Fruit fly (Drosophila melanogaster) whole organism, embryonic: ENCODE measurements around the gene CG13920.

Experiments
- CG10209 ChIP-seq: fragments of 200-800 bp; sonication (Bioruptor generic); optimal IDR thresholded peaks from 3 replicates; lab custom pipeline; 2017; ENCODE audit warnings: missing biosample characterization, mild to moderate bottlenecking, missing genetic modification characterization, missing genetic modification reagents
- CG10462 ChIP-seq: fragments of 200-800 bp; sonication (Bioruptor generic); optimal IDR thresholded peaks from 2 replicates; lab custom pipeline; 2016; ENCODE audit warnings: missing biosample characterization, missing genetic modification characterization
- CG12659 ChIP-seq: fragments of 200-800 bp; sonication (Bioruptor generic); optimal IDR thresholded peaks from 3 replicates; lab custom pipeline; 2017; ENCODE audit warnings: mild to moderate bottlenecking, missing biosample characterization, missing genetic modification reagents, missing genetic modification characterization
- CG12769 ChIP-seq: fragments of 200-800 bp; sonication (Bioruptor generic); optimal IDR thresholded peaks from 2 replicates; lab custom pipeline; 2019; ENCODE audit warnings: missing biosample characterization, mild to moderate bottlenecking, missing genetic modification characterization, moderate library complexity
- CG15601 ChIP-seq: fragments of 200-800 bp; sonication (Bioruptor generic); optimal IDR thresholded peaks from 3 replicates; lab custom pipeline; 2019; ENCODE audit warnings: missing biosample characterization, mild to moderate bottlenecking, missing genetic modification characterization, moderate library complexity
- CG17361 ChIP-seq: fragments of 200-800 bp; sonication (Bioruptor generic); IDR thresholded peaks from 3 replicates; pipeline ENCODE4 v1.3.6; 2022; ENCODE audit warnings: missing biosample characterization, missing genetic modification characterization
- CG17385 ChIP-seq: fragments of 200-800 bp; sonication (Bioruptor generic); optimal IDR thresholded peaks from 3 replicates; lab custom pipeline; 2018; ENCODE audit warnings: missing biosample characterization, mild to moderate bottlenecking, missing genetic modification characterization
- CG1792 ChIP-seq: fragments of 200-800 bp; sonication (Bioruptor generic); optimal IDR thresholded peaks from 2 replicates; lab custom pipeline; 2016; ENCODE audit warnings: missing biosample characterization, missing genetic modification characterization
- CG18599 ChIP-seq: fragments of 200-800 bp; sonication (Bioruptor generic); optimal IDR thresholded peaks from 3 replicates; lab custom pipeline; 2017; ENCODE audit warnings: missing biosample characterization, missing genetic modification characterization, mild to moderate bottlenecking, moderate library complexity, missing genetic modification reagents
- CG2120 ChIP-seq: fragments of 200-800 bp; sonication (Bioruptor generic); optimal IDR thresholded peaks from 3 replicates; lab custom pipeline; 2016; ENCODE audit warnings: missing biosample characterization, missing genetic modification characterization
- CG2199 ChIP-seq: fragments of 200-800 bp; sonication (Bioruptor generic); IDR thresholded peaks from 3 replicates; pipeline ENCODE4 v1.3.6; 2022; ENCODE audit warnings: missing biosample characterization, missing genetic modification characterization
- CG31224 ChIP-seq: fragments of 200-800 bp; sonication (Bioruptor generic); IDR thresholded peaks from 2 replicates; pipeline ENCODE4 v1.3.6; 2022; ENCODE audit warnings: missing biosample characterization, missing genetic modification characterization
- CG31365 ChIP-seq: fragments of 200-800 bp; sonication (Bioruptor generic); optimal IDR thresholded peaks from 2 replicates; lab custom pipeline; 2018; ENCODE audit warnings: missing biosample characterization, mild to moderate bottlenecking, missing genetic modification characterization
- CG4360 ChIP-seq: fragments of 200-800 bp; sonication (Bioruptor generic); IDR thresholded peaks from 2 replicates; pipeline ENCODE4 v1.3.6; 2022; ENCODE audit warnings: missing biosample characterization, missing genetic modification characterization
- CG43689 ChIP-seq: fragments of 200-800 bp; sonication (Bioruptor generic); IDR thresholded peaks from 2 replicates; pipeline ENCODE4 v1.3.6; 2022; ENCODE audit warnings: missing biosample characterization, missing genetic modification characterization
- CG4424 ChIP-seq: fragments of 200-800 bp; sonication (Bioruptor generic); optimal IDR thresholded peaks from 3 replicates; lab custom pipeline; 2016; ENCODE audit warnings: missing biosample characterization, missing genetic modification characterization
- CG7963 ChIP-seq: fragments of 200-800 bp; sonication (Bioruptor generic); IDR thresholded peaks from 3 replicates; pipeline ENCODE4 v1.3.6; 2022; ENCODE audit warnings: missing biosample characterization, missing genetic modification characterization; ENCODE audit not compliant: partially characterized antibody
- CG8924 ChIP-seq: fragments of 200-800 bp; optimal IDR thresholded peaks from 3 replicates; lab custom pipeline; 2019; ENCODE audit warnings: missing biosample characterization, mild to moderate bottlenecking, missing genetic modification characterization, moderate library complexity
- CG9437 ChIP-seq: fragments of 200-800 bp; sonication (Bioruptor generic); optimal IDR thresholded peaks from 2 replicates; lab custom pipeline; 2018; ENCODE audit warnings: missing biosample characterization, mild to moderate bottlenecking, missing genetic modification characterization
- CG9797 ChIP-seq: fragments of 200-800 bp; sonication (Bioruptor generic); optimal IDR thresholded peaks from 3 replicates; lab custom pipeline; 2018; ENCODE audit warnings: missing biosample characterization, mild to moderate bottlenecking, missing genetic modification characterization
- CG9817 ChIP-seq: fragments of 200-800 bp; sonication (Bioruptor generic); optimal IDR thresholded peaks from 2 replicates; lab custom pipeline; 2018; ENCODE audit warnings: missing biosample characterization, mild to moderate bottlenecking, missing genetic modification characterization, moderate library complexity
- Camta ChIP-seq: fragments of 200-800 bp; sonication (Bioruptor generic); optimal IDR thresholded peaks from 2 replicates; lab custom pipeline; 2016; ENCODE audit warnings: missing biosample characterization, missing genetic modification characterization
- CrebB ChIP-seq: fragments of 200-800 bp; sonication (Bioruptor generic); optimal IDR thresholded peaks from 3 replicates; lab custom pipeline; 2018; ENCODE audit warnings: missing biosample characterization, mild to moderate bottlenecking, missing genetic modification characterization
- D19B ChIP-seq: fragments of 200-800 bp; sonication (Bioruptor generic); optimal IDR thresholded peaks from 2 replicates; lab custom pipeline; 2017; ENCODE audit warnings: missing biosample characterization, mild to moderate bottlenecking, missing genetic modification characterization
- Dp ChIP-seq: fragments of 200-800 bp; sonication (Bioruptor generic); optimal IDR thresholded peaks from 2 replicates; lab custom pipeline; 2018; ENCODE audit warnings: missing biosample characterization, mild to moderate bottlenecking, missing genetic modification characterization, moderate library complexity
- HLH4C ChIP-seq: fragments of 200-800 bp; sonication (Bioruptor generic); IDR thresholded peaks from 3 replicates; pipeline ENCODE4 v1.3.6; 2022; ENCODE audit warnings: missing biosample characterization, missing genetic modification characterization; ENCODE audit not compliant: partially characterized antibody
- Jarid2 ChIP-seq: fragments of 200-800 bp; sonication (Bioruptor generic); optimal IDR thresholded peaks from 3 replicates; lab custom pipeline; 2017; ENCODE audit warnings: mild to moderate bottlenecking, missing biosample characterization, missing genetic modification reagents, missing genetic modification characterization
- Lhr ChIP-seq: fragments of 200-800 bp; sonication (Bioruptor generic); optimal IDR thresholded peaks from 3 replicates; lab custom pipeline; 2017; ENCODE audit warnings: mild to moderate bottlenecking, missing biosample characterization, missing genetic modification reagents, missing genetic modification characterization
- NC2β ChIP-seq: fragments of 200-800 bp; sonication (Bioruptor generic); optimal IDR thresholded peaks from 2 replicates; lab custom pipeline; 2016; ENCODE audit warnings: missing biosample characterization, missing genetic modification characterization
- abd-A ChIP-seq: fragments of 200-800 bp; sonication (Bioruptor generic); optimal IDR thresholded peaks from 3 replicates; lab custom pipeline; 2019; ENCODE audit warnings: missing biosample characterization, mild to moderate bottlenecking, missing genetic modification characterization, moderate library complexity
- ash1 ChIP-seq: fragments of 200-800 bp; sonication (Bioruptor generic); optimal IDR thresholded peaks from 2 replicates; lab custom pipeline; 2018; ENCODE audit warnings: missing biosample characterization, mild to moderate bottlenecking, missing genetic modification characterization
- ci ChIP-seq: fragments of 200-800 bp; sonication (Bioruptor generic); IDR thresholded peaks from 3 replicates; pipeline ENCODE4 v1.3.6; 2022; ENCODE audit warnings: missing biosample characterization, missing genetic modification characterization
- dan ChIP-seq: fragments of 200-800 bp; sonication (Bioruptor generic); IDR thresholded peaks from 2 replicates; pipeline ENCODE4 v1.3.6; 2022; ENCODE audit warnings: missing biosample characterization, missing genetic modification characterization
- fd64A ChIP-seq: fragments of 200-800 bp; sonication (Bioruptor generic); optimal IDR thresholded peaks from 3 replicates; lab custom pipeline; 2018; ENCODE audit warnings: missing biosample characterization, mild to moderate bottlenecking, missing genetic modification characterization
- grn ChIP-seq: fragments of 200-800 bp; sonication (Bioruptor generic); optimal IDR thresholded peaks from 3 replicates; lab custom pipeline; 2017; ENCODE audit warnings: missing biosample characterization, missing genetic modification characterization
- jigr1 ChIP-seq: fragments of 200-800 bp; sonication (Bioruptor generic); IDR thresholded peaks from 3 replicates; pipeline ENCODE4 v1.3.6; 2022; ENCODE audit warnings: missing biosample characterization, missing genetic modification characterization
- kah ChIP-seq: fragments of 200-800 bp; sonication (Bioruptor generic); optimal IDR thresholded peaks from 2 replicates; lab custom pipeline; 2018; ENCODE audit warnings: missing biosample characterization, mild to moderate bottlenecking, missing genetic modification characterization
- knrl ChIP-seq: fragments of 200-800 bp; sonication (Bioruptor generic); IDR thresholded peaks from 3 replicates; pipeline ENCODE4 v1.3.6; 2022; ENCODE audit warnings: missing biosample characterization, missing genetic modification characterization; ENCODE audit not compliant: partially characterized antibody
- psq ChIP-seq: fragments of 200-800 bp; sonication (Bioruptor generic); optimal IDR thresholded peaks from 2 replicates; lab custom pipeline; 2017; ENCODE audit warnings: missing biosample characterization, missing genetic modification characterization
- seq ChIP-seq: fragments of 200-800 bp; sonication (Bioruptor generic); IDR thresholded peaks from 2 replicates; pipeline ENCODE4 v1.3.6; 2022; ENCODE audit warnings: missing biosample characterization, missing genetic modification characterization
- sim ChIP-seq: fragments of 200-800 bp; sonication (Bioruptor generic); IDR thresholded peaks from 2 replicates; pipeline ENCODE4 v1.3.6; 2022; ENCODE audit warnings: missing biosample characterization, missing genetic modification characterization
- sima ChIP-seq: fragments of 200-800 bp; sonication (Bioruptor generic); optimal IDR thresholded peaks from 2 replicates; lab custom pipeline; 2016; ENCODE audit warnings: missing biosample characterization, missing genetic modification characterization
- so ChIP-seq: fragments of 200-800 bp; sonication (Bioruptor generic); IDR thresholded peaks from 3 replicates; pipeline ENCODE4 v1.3.6; 2022; ENCODE audit warnings: missing biosample characterization, missing genetic modification characterization
- sqz ChIP-seq: fragments of 200-800 bp; sonication (Bioruptor generic); optimal IDR thresholded peaks from 3 replicates; lab custom pipeline; 2018; ENCODE audit warnings: missing biosample characterization, mild to moderate bottlenecking, missing genetic modification characterization
- ssp ChIP-seq: fragments of 200-800 bp; sonication (Bioruptor generic); IDR thresholded peaks from 2 replicates; pipeline ENCODE4 v1.3.6; 2022; ENCODE audit warnings: missing biosample characterization, missing genetic modification characterization
- tup ChIP-seq: fragments of 200-800 bp; sonication (Bioruptor generic); optimal IDR thresholded peaks from 2 replicates; lab custom pipeline; 2016; ENCODE audit warnings: missing biosample characterization, mild to moderate bottlenecking, missing genetic modification characterization, moderate library complexity
- zen ChIP-seq: fragments of 200-800 bp; sonication (Bioruptor generic); optimal IDR thresholded peaks from 3 replicates; lab custom pipeline; 2018; ENCODE audit warnings: missing biosample characterization, mild to moderate bottlenecking, missing genetic modification characterization, moderate library complexity
- zen2 ChIP-seq: fragments of 200-800 bp; sonication (Bioruptor generic); IDR thresholded peaks from 3 replicates; pipeline ENCODE4 v1.3.6; 2022; ENCODE audit warnings: missing biosample characterization, missing genetic modification characterization; ENCODE audit not compliant: partially characterized antibody
- zfh1 ChIP-seq: fragments of 200-800 bp; sonication (Bioruptor generic); IDR thresholded peaks from 3 replicates; pipeline ENCODE4 v1.3.6; 2022; ENCODE audit warnings: missing biosample characterization, missing genetic modification characterization

CG13920 gene

dm6 chr3L:1639185-1639812 lies 9.4 kb upstream of the CG13920 start, which contains the start of the genes Mettl2 and Bgb (continued):
- TF ChIP-seq CG7963 (GFP tag; lab: Robert Waterston, UW) (peak; percentile 40; the same call in 2 of the 3 replicates), CG9797 (GFP tag; lab: Kevin White, UChicago) (peak; percentile 76), grn (no peak), CG17361 (GFP tag; lab: Robert Waterston, UW) (peak; percentile 91), sim (GFP tag; lab: Robert Waterston, UW) (no peak), CG2199 (GFP tag; lab: Robert Waterston, UW) (no peak), CG8924 (tag; lab: Kevin White, UChicago) (peak; percentile 60), ssp (GFP tag; lab: Robert Waterston, UW) (peak; percentile 75), CG1792 (GFP tag; lab: Kevin White, UChicago) (peak; percentile 74), CG10209 (peak; percentile 55), sima (GFP tag; lab: Kevin White, UChicago) (peak; percentile 40), Jarid2 (no peak), HLH4C (GFP tag; lab: Robert Waterston, UW) (peak; percentile 56; the same call in 2 of the 3 replicates), ci (GFP tag; lab: Robert Waterston, UW) (peak; percentile 66; the same call in 2 of the 3 replicates), zen (tag; lab: Kevin White, UChicago) (peak; percentile 74), CG9437 (peak; percentile 61), NC2β (GFP tag; lab: Kevin White, UChicago) (peak; percentile 63), CG15601 (tag; lab: Kevin White, UChicago) (no peak), psq (GFP tag; lab: Kevin White, UChicago) (peak; percentile 29), CG31365 (tag; lab: Kevin White, UChicago) (no peak), CG12659 (GFP tag; lab: Kevin White, UChicago) (peak; percentile 78), CG18599 (GFP tag; lab: Kevin White, UChicago) (peak; percentile 80), zfh1 (GFP tag; lab: Robert Waterston, UW) (peak; percentile 84), sqz (no peak), CG43689 (GFP tag; lab: Robert Waterston, UW) (no peak), zen2 (GFP tag; lab: Robert Waterston, UW) (no peak), CG10462 (peak; percentile 6), CG9817 (tag; lab: Kevin White, UChicago) (peak; percentile 87), abd-A (tag; lab: Kevin White, UChicago) (no peak), ash1 (GFP tag; lab: Kevin White, UChicago) (no peak), Camta (peak; percentile 75), knrl (peak; percentile 87), CG4360 (GFP tag; lab: Robert Waterston, UW) (peak; percentile 76), fd64A (GFP tag; lab: Kevin White, UChicago) (no peak), Lhr (GFP tag; lab: Kevin White, UChicago) (no peak), CG17385 (no peak), so (no peak; the same call in 2 of the 3 replicates), CG2120 (GFP tag; lab: Kevin White, UChicago) (peak; percentile 88), tup (GFP tag; lab: Kevin White, UChicago) (no peak), Dp (GFP tag; lab: Kevin White, UChicago) (peak; percentile 62), CG12769 (no peak), CG31224 (GFP tag; lab: Robert Waterston, UW) (peak; percentile 72), D19B (GFP tag; lab: Kevin White, UChicago) (peak; percentile 63), kah (GFP tag; lab: Kevin White, UChicago) (no peak), seq (GFP tag; lab: Robert Waterston, UW) (peak; percentile 44; the same call in 1 of the 2 replicates), CrebB (tag; lab: Kevin White, UChicago) (no peak), CG4424 (GFP tag; lab: Kevin White, UChicago) (peak; percentile 84), dan (GFP tag; lab: Robert Waterston, UW) (peak; percentile 40; the same call in 1 of the 2 replicates), jigr1 (GFP tag; lab: Robert Waterston, UW) (peak; percentile 71; the same call in 2 of the 3 replicates)
